Worm (Caenorhabditis elegans): ENCODE data around the gene nhr-258.

Gene nhr-258

DNA sequence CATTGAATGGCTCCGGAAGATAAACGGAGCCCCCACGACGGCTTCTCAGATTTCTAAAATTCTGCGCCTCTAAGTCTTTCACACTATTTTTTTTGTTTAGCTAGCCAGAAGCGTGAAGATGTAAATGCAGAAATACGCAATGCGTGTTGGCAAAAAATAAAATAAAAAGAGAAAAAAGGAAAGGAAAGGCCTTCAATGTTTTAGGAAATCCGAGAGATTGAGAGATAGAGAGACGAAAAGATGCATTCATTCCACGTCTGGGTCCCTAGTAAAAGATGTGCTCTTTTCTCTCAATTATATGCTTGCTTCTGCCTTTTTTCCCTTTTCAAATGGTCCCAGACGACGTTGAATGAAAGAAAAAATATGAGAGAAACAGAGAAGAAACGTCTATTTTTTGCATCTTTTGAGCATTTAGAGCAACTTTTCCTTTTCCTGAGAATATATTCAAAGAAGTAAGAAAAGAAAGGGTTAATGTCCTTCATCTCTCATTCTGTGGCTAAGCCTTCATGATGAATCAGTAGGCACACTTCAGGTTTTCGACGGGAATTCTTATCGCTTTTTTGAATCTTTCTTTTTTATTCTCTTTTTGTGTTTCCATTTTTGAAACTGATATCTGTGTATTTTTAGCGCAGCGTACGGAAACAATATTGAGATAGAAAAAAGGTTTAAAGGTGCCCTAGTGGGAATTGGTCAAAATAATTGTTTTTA, 4.0 kb upstream of the nhr-258 start (continued):
- TF ChIP-seq skn-1 (tag; optimal IDR thresholded peaks at IDR 0.05) (no peak), gmeb-1 (tag; optimal IDR thresholded peaks at IDR 0.05) (no peak)

ce11 chrIV:8042005-8042404, 2.7 kb upstream of the nhr-258 start:
- no peak for TF ChIP-seq nhr-11 (tag; optimal IDR thresholded peaks at IDR 0.05)
- TF ChIP-seq unc-62 (GFP tag; optimal IDR thresholded peaks at IDR 0.05): no peak
- TF ChIP-seq lin-39 (tag; optimal IDR thresholded peaks at IDR 0.05): no peak
- TF ChIP-seq sem-4 (tag; optimal IDR thresholded peaks at IDR 0.05): no peak
- peak; percentile 81 for TF ChIP-seq nhr-25 (tag; optimal IDR thresholded peaks at IDR 0.05)
- TF ChIP-seq elt-3 (tag; optimal IDR thresholded peaks at IDR 0.05): no peak
- TF ChIP-seq mdl-1 (tag; optimal IDR thresholded peaks at IDR 0.05): no peak
- peak; percentile 33 for TF ChIP-seq fos-1 (tag; optimal IDR thresholded peaks at IDR 0.05)
- peak; percentile 10 for TF ChIP-seq nhr-129 (tag; optimal IDR thresholded peaks at IDR 0.05)
- TF ChIP-seq zag-1 (tag; optimal IDR thresholded peaks at IDR 0.05): no peak
- no peak for TF ChIP-seq ztf-4 (tag; optimal IDR thresholded peaks at IDR 0.05)
- TF ChIP-seq elt-1 (tag; optimal IDR thresholded peaks at IDR 0.05): no peak
- no peak for TF ChIP-seq dmd-4 (tag; optimal IDR thresholded peaks at IDR 0.05)
- TF ChIP-seq C34F6.9 (tag; optimal IDR thresholded peaks at IDR 0.05): no peak
- TF ChIP-seq sma-3 (GFP tag; optimal IDR thresholded peaks at IDR 0.05): peak; percentile 31
- no peak for TF ChIP-seq peb-1 (tag; optimal IDR thresholded peaks at IDR 0.05)
- TF ChIP-seq gmeb-1 (tag; optimal IDR thresholded peaks at IDR 0.05): no peak
- no peak for TF ChIP-seq nhr-23 (tag; optimal IDR thresholded peaks at IDR 0.05)
- peak; percentile 16 for TF ChIP-seq nhr-6 (tag; optimal IDR thresholded peaks at IDR 0.05)
- TF ChIP-seq F13H6.1 (tag; optimal IDR thresholded peaks at IDR 0.05): peak; percentile 10
- TF ChIP-seq unc-55 (GFP tag; optimal IDR thresholded peaks at IDR 0.05): no peak
- no peak for TF ChIP-seq lin-11 (tag; optimal IDR thresholded peaks at IDR 0.05)
- no peak for TF ChIP-seq R02D3.7 (tag; optimal IDR thresholded peaks at IDR 0.05)
- no peak for TF ChIP-seq Y55F3AM.14 (GFP tag; optimal IDR thresholded peaks at IDR 0.05)
- TF ChIP-seq ceh-82 (tag; optimal IDR thresholded peaks at IDR 0.05): no peak
- TF ChIP-seq unc-39 (tag; optimal IDR thresholded peaks at IDR 0.05): no peak
- TF ChIP-seq ama-1 (optimal IDR thresholded peaks at IDR 0.05): no peak
- TF ChIP-seq nhr-237 (tag; optimal IDR thresholded peaks at IDR 0.05): no peak
- TF ChIP-seq aly-2 (tag; optimal IDR thresholded peaks at IDR 0.05): no peak
- TF ChIP-seq nhr-12 (tag; optimal IDR thresholded peaks at IDR 0.05): no peak
- no peak for TF ChIP-seq ceh-16 (tag; optimal IDR thresholded peaks at IDR 0.05)
- TF ChIP-seq alr-1 (tag; optimal IDR thresholded peaks at IDR 0.05): no peak
- no peak for TF ChIP-seq snpc-4 (tag; optimal IDR thresholded peaks at IDR 0.05)
- TF ChIP-seq ztf-1 (GFP tag; conservative IDR thresholded peaks at IDR 0.05): no peak
- TF ChIP-seq egl-27 (tag; optimal IDR thresholded peaks at IDR 0.05): no peak
- peak; percentile 48 for TF ChIP-seq sma-9 (GFP tag; optimal IDR thresholded peaks at IDR 0.05)
- no peak for TF ChIP-seq sma-9 (tag; optimal IDR thresholded peaks at IDR 0.05)
- TF ChIP-seq nhr-21 (tag; optimal IDR thresholded peaks at IDR 0.05): peak; percentile 46
- peak; percentile 26 for TF ChIP-seq crh-2 (tag; optimal IDR thresholded peaks at IDR 0.05)
- TF ChIP-seq lsy-2 (tag; optimal IDR thresholded peaks at IDR 0.05): no peak
- TF ChIP-seq nhr-10 (tag; optimal IDR thresholded peaks at IDR 0.05): no peak
- no peak for TF ChIP-seq mbf-1 (tag; optimal IDR thresholded peaks at IDR 0.05)
- TF ChIP-seq mab-5 (tag; optimal IDR thresholded peaks at IDR 0.05): no peak
- no peak for TF ChIP-seq nhr-77 (tag; optimal IDR thresholded peaks at IDR 0.05)

DNA sequence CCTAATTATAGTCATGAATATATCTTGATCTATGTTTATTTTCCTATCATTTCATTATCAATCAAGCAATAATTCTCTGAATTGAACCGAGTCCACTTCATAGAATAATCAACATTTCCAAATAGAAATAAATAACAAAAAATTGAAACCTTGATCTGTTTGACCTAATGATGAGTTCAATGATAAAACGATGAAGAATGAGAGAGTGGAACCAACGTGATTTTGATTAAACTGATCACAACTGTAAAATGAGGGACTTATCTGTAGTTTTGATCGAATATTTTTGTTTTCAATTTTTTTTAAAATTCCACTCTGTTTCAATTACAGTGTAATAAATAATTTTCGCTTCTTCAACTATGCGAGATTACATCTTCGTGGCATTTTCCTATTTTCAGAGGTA, 1.8 kb upstream of the nhr-258 start:
- TF ChIP-seq R02D3.7 (tag; optimal IDR thresholded peaks at IDR 0.05) (no peak), sma-9 (GFP tag; optimal IDR thresholded peaks at IDR 0.05) (peak; percentile 66), sma-9 (tag; optimal IDR thresholded peaks at IDR 0.05) (no peak), nhr-11 (tag; optimal IDR thresholded peaks at IDR 0.05) (no peak), blmp-1 (tag; optimal IDR thresholded peaks at IDR 0.05; ENCODE audit: insufficient read depth) (peak; percentile 16), alr-1 (tag; optimal IDR thresholded peaks at IDR 0.05) (no peak), unc-62 (GFP tag; optimal IDR thresholded peaks at IDR 0.05) (no peak), F13H6.1 (tag; optimal IDR thresholded peaks at IDR 0.05) (no peak), elt-3 (tag; optimal IDR thresholded peaks at IDR 0.05) (no peak), ZK546.5 (tag; optimal IDR thresholded peaks at IDR 0.05) (no peak), nhr-12 (tag; optimal IDR thresholded peaks at IDR 0.05) (no peak), ztf-1 (GFP tag; conservative IDR thresholded peaks at IDR 0.05) (no peak), nhr-6 (tag; optimal IDR thresholded peaks at IDR 0.05) (no peak), egl-27 (tag; optimal IDR thresholded peaks at IDR 0.05) (no peak), nhr-25 (tag; optimal IDR thresholded peaks at IDR 0.05) (peak; percentile 68), lin-11 (tag; optimal IDR thresholded peaks at IDR 0.05) (no peak), Y55F3AM.14 (GFP tag; optimal IDR thresholded peaks at IDR 0.05) (no peak), lin-39 (tag; optimal IDR thresholded peaks at IDR 0.05) (no peak), unc-39 (tag; optimal IDR thresholded peaks at IDR 0.05) (no peak), sem-4 (tag; optimal IDR thresholded peaks at IDR 0.05) (no peak), nhr-10 (tag; optimal IDR thresholded peaks at IDR 0.05) (no peak), nhr-129 (tag; optimal IDR thresholded peaks at IDR 0.05) (no peak), mbf-1 (tag; optimal IDR thresholded peaks at IDR 0.05) (no peak), lin-13 (GFP tag; optimal IDR thresholded peaks at IDR 0.05) (no peak), peb-1 (tag; optimal IDR thresholded peaks at IDR 0.05) (no peak), nhr-237 (tag; optimal IDR thresholded peaks at IDR 0.05) (no peak), nhr-21 (tag; optimal IDR thresholded peaks at IDR 0.05) (peak; percentile 13)

Data from whole organism, L2 larva.